Worm (Caenorhabditis elegans) whole organism, late embryonic: ENCODE results near the gene evl-20.
A peak's percentile ranks its signal among the peaks of the same experiment; 100 is the strongest.

Experiments used
- C08G9.2 ChIP-seq: sonication (generic microtip); optimal IDR thresholded peaks from 2 replicates; lab custom pipeline; 2016; ENCODE audit warnings: mild to moderate bottlenecking, missing genetic modification characterization, moderate library complexity, missing compliant biosample characterization
- C38D4.7 ChIP-seq: fragments of 200-800 bp; sonication (Bioruptor generic); optimal IDR thresholded peaks from 2 replicates; lab custom pipeline; 2018; ENCODE audit warnings: mild to moderate bottlenecking, missing genetic modification characterization, moderate library complexity, missing compliant biosample characterization
- K09A11.1 ChIP-seq: sonication (generic microtip); optimal IDR thresholded peaks from 2 replicates; lab custom pipeline; 2017; ENCODE audit warnings: antibody characterized with exemption, mild to moderate bottlenecking, missing genetic modification characterization, missing compliant biosample characterization; ENCODE audit not compliant: insufficient read depth
- ahr-1 ChIP-seq: sonication (generic microtip); optimal IDR thresholded peaks from 2 replicates; lab custom pipeline; 2016; ENCODE audit warnings: missing genetic modification characterization, missing compliant biosample characterization
- ceh-14 ChIP-seq: sonication (generic microtip); optimal IDR thresholded peaks from 2 replicates; lab custom pipeline; 2016; ENCODE audit warnings: missing genotype, missing genetic modification characterization, missing compliant biosample characterization
- ceh-19 ChIP-seq: fragments of 200-800 bp; sonication (Bioruptor generic); optimal IDR thresholded peaks from 2 replicates; lab custom pipeline; 2018; ENCODE audit warnings: mild to moderate bottlenecking, missing genetic modification characterization, missing compliant biosample characterization
- ceh-2 ChIP-seq: sonication (generic microtip); optimal IDR thresholded peaks from 2 replicates; lab custom pipeline; 2016; ENCODE audit warnings: missing genotype, missing genetic modification characterization, missing compliant biosample characterization
- ceh-22 ChIP-seq: sonication (generic microtip); optimal IDR thresholded peaks from 2 replicates; lab custom pipeline; 2017; ENCODE audit warnings: missing biosample characterization, missing genetic modification characterization
- ceh-31 ChIP-seq: sonication (generic microtip); optimal IDR thresholded peaks from 2 replicates; lab custom pipeline; 2016; ENCODE audit warnings: missing genetic modification characterization, missing compliant biosample characterization
- ceh-34 ChIP-seq: sonication (generic microtip); optimal IDR thresholded peaks from 2 replicates; lab custom pipeline; 2016; ENCODE audit warnings: mild to moderate bottlenecking, missing genetic modification characterization, missing compliant biosample characterization
- ceh-45 ChIP-seq: fragments of 200-800 bp; sonication (Bioruptor generic); IDR thresholded peaks from 2 replicates; pipeline ENCODE4 v1.3.6; 2022; ENCODE audit warnings: missing genetic modification reagents, missing genetic modification characterization, missing compliant biosample characterization
- ceh-6 ChIP-seq: fragments of 200-800 bp; sonication (Bioruptor generic); optimal IDR thresholded peaks from 2 replicates; lab custom pipeline; 2018; ENCODE audit warnings: mild to moderate bottlenecking, missing genetic modification characterization, missing compliant biosample characterization
- ceh-9 ChIP-seq: sonication (generic microtip); optimal IDR thresholded peaks from 2 replicates; lab custom pipeline; 2016; ENCODE audit warnings: mild to moderate bottlenecking, missing genetic modification characterization, inconsistent platforms, missing compliant biosample characterization
- che-1 ChIP-seq: sonication (generic microtip); optimal IDR thresholded peaks from 2 replicates; lab custom pipeline; 2016; ENCODE audit warnings: mild to moderate bottlenecking, missing genetic modification characterization, missing compliant biosample characterization
- dve-1 ChIP-seq: sonication (generic microtip); optimal IDR thresholded peaks from 2 replicates; lab custom pipeline; 2017; ENCODE audit warnings: antibody characterized with exemption, mild to moderate bottlenecking, missing genetic modification characterization, missing compliant biosample characterization
- elt-2 ChIP-seq: sonication (generic microtip); optimal IDR thresholded peaks from 2 replicates; lab custom pipeline; 2016; ENCODE audit warnings: missing genetic modification reagents, missing genetic modification characterization, missing compliant biosample characterization
- ets-4 ChIP-seq: sonication (generic microtip); optimal IDR thresholded peaks from 2 replicates; lab custom pipeline; 2016; ENCODE audit warnings: missing genetic modification characterization, missing compliant biosample characterization
- eyg-1 ChIP-seq: sonication (generic microtip); optimal IDR thresholded peaks from 2 replicates; lab custom pipeline; 2016; ENCODE audit warnings: missing genotype, missing genetic modification characterization, missing compliant biosample characterization
- fax-1 ChIP-seq: sonication (generic microtip); optimal IDR thresholded peaks from 2 replicates; lab custom pipeline; 2016; ENCODE audit warnings: missing genotype, missing genetic modification characterization, missing compliant biosample characterization
- fkh-10 ChIP-seq: fragments of 150-350 bp; optimal IDR thresholded peaks from 2 replicates; lab custom pipeline; 2014; ENCODE audit warnings: missing biosample characterization, missing genetic modification reagents, missing genetic modification characterization
- gmeb-2 ChIP-seq: sonication (generic microtip); optimal IDR thresholded peaks from 2 replicates; lab custom pipeline; 2016; ENCODE audit warnings: missing genetic modification characterization, inconsistent platforms, missing compliant biosample characterization
- hlh-13 ChIP-seq: fragments of 200-800 bp; sonication (Bioruptor generic); optimal IDR thresholded peaks from 2 replicates; lab custom pipeline; 2018; ENCODE audit warnings: mild to moderate bottlenecking, missing genetic modification characterization, missing compliant biosample characterization
- hlh-30 ChIP-seq: sonication (generic microtip); optimal IDR thresholded peaks from 2 replicates; lab custom pipeline; 2017; ENCODE audit warnings: antibody characterized with exemption, missing genetic modification characterization, missing compliant biosample characterization; ENCODE audit not compliant: insufficient read depth
- hlh-6 ChIP-seq: sonication (generic microtip); optimal IDR thresholded peaks from 2 replicates; lab custom pipeline; 2016; ENCODE audit warnings: missing genotype, missing genetic modification characterization, missing compliant biosample characterization
- hlh-8 ChIP-seq: sonication (generic microtip); optimal IDR thresholded peaks from 2 replicates; lab custom pipeline; 2016; ENCODE audit warnings: missing genotype, missing genetic modification characterization, missing compliant biosample characterization
- lin-11 ChIP-seq: fragments of 200-800 bp; sonication (Bioruptor generic); optimal IDR thresholded peaks from 2 replicates; lab custom pipeline; 2018; ENCODE audit warnings: mild to moderate bottlenecking, missing genetic modification characterization, missing compliant biosample characterization
- madf-2 ChIP-seq: sonication (generic microtip); optimal IDR thresholded peaks from 2 replicates; lab custom pipeline; 2017; ENCODE audit warnings: missing genetic modification characterization, missing compliant biosample characterization
- mec-3 ChIP-seq: sonication (generic microtip); optimal IDR thresholded peaks from 2 replicates; lab custom pipeline; 2016; ENCODE audit warnings: borderline replicate concordance, missing genetic modification characterization, missing compliant biosample characterization
- nfya-1 ChIP-seq: sonication (generic microtip); optimal IDR thresholded peaks from 2 replicates; lab custom pipeline; 2017; ENCODE audit warnings: missing genetic modification characterization, mild to moderate bottlenecking, missing compliant biosample characterization, antibody characterized with exemption, moderate library complexity
- nhr-11 ChIP-seq: fragments of 150-350 bp; optimal IDR thresholded peaks from 2 replicates; lab custom pipeline; 2014; ENCODE audit warnings: missing biosample characterization, missing genetic modification characterization
- nhr-232 ChIP-seq: sonication (generic microtip); optimal IDR thresholded peaks from 2 replicates; lab custom pipeline; 2016; ENCODE audit warnings: missing genetic modification characterization, missing compliant biosample characterization
- odd-2 ChIP-seq: sonication (generic microtip); optimal IDR thresholded peaks from 2 replicates; lab custom pipeline; 2017; ENCODE audit warnings: antibody characterized with exemption, mild to moderate bottlenecking, missing genetic modification characterization, missing compliant biosample characterization
- pat-9 ChIP-seq: fragments of 200-800 bp; sonication (Bioruptor generic); optimal IDR thresholded peaks from 2 replicates; lab custom pipeline; 2018; ENCODE audit warnings: mild to moderate bottlenecking, missing genetic modification characterization, moderate library complexity, missing compliant biosample characterization
- pax-1 ChIP-seq: fragments of 150-350 bp; optimal IDR thresholded peaks from 2 replicates; lab custom pipeline; 2014; ENCODE audit warnings: missing biosample characterization, missing genetic modification characterization
- pha-2 ChIP-seq: sonication (generic microtip); optimal IDR thresholded peaks from 2 replicates; lab custom pipeline; 2017; ENCODE audit warnings: mild to moderate bottlenecking, missing genetic modification characterization, missing compliant biosample characterization
- pha-4 ChIP-seq: fragments of 150-350 bp; optimal IDR thresholded peaks from 2 replicates; lab custom pipeline; 2018; ENCODE audit warnings: missing biosample characterization, missing genetic modification reagents, missing genetic modification characterization
- pqm-1 ChIP-seq: sonication (generic microtip); optimal IDR thresholded peaks from 2 replicates; lab custom pipeline; 2016; ENCODE audit warnings: missing genetic modification characterization, missing compliant biosample characterization
- sox-2 ChIP-seq: fragments of 200-800 bp; sonication (Bioruptor generic); IDR thresholded peaks from 2 replicates; pipeline ENCODE4 v1.3.6; 2022; ENCODE audit warnings: missing genetic modification reagents, missing genetic modification characterization, missing compliant biosample characterization
- sox-4 ChIP-seq: sonication (generic microtip); optimal IDR thresholded peaks from 2 replicates; lab custom pipeline; 2017; ENCODE audit warnings: mild to moderate bottlenecking, missing genetic modification characterization, inconsistent platforms, missing compliant biosample characterization
- tbx-2 ChIP-seq: sonication (generic microtip); optimal IDR thresholded peaks from 2 replicates; lab custom pipeline; 2016; ENCODE audit warnings: missing genetic modification characterization, missing compliant biosample characterization
- tbx-7 ChIP-seq: sonication (generic microtip); optimal IDR thresholded peaks from 2 replicates; lab custom pipeline; 2016; ENCODE audit warnings: missing genotype, missing genetic modification characterization, missing compliant biosample characterization
- ttx-3 ChIP-seq: sonication (generic microtip); optimal IDR thresholded peaks from 2 replicates; lab custom pipeline; 2016; ENCODE audit warnings: missing genetic modification reagents, missing genetic modification characterization, missing compliant biosample characterization
- unc-3 ChIP-seq, 2 experiments: fragments of 200-800 bp in 1 of 2; sonication (Bioruptor generic) in 1 of 2; sonication (generic microtip) in 1 of 2; conservative IDR thresholded peaks in 1 of 2; optimal IDR thresholded peaks in 1 of 2; 2 replicates each; pipeline versions ENCODE4 v1.3.6 to Lab custom; 2016 to 2022; ENCODE audit warnings: missing compliant biosample characterization in 2 of 2, missing genetic modification characterization in 2 of 2, missing genetic modification reagents in 1 of 2
- unc-86 ChIP-seq: sonication (generic microtip); optimal IDR thresholded peaks from 2 replicates; lab custom pipeline; 2016; ENCODE audit warnings: missing genetic modification characterization, missing compliant biosample characterization

Gene evl-20

DNA sequence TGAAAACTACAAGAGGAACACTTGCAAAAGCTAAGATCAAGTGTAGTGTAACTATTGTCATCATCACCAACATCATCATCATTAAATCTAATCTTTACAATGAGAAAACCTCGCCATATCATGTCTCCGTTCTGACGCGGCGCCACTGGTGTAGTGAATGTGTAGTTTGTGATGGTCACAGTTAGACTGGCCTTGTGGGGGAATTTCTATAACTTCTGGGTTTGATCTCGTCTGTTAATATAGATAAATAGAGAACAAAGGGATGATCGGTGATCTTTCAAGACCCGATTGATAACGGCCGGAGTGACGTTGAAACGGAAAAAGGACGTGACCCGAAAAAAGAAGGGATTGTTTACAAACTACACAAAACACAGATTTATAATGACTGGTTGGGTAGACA is 3.3 kb upstream of the evl-20 start:
- TF ChIP-seq tbx-7 (tag; lab: Kevin White, UChicago) (no peak), nhr-232 (no peak), ceh-19 (GFP tag; lab: Kevin White, UChicago) (no peak), gmeb-2 (no peak), eyg-1 (tag; lab: Kevin White, UChicago) (no peak), C38D4.7 (no peak), dve-1 (no peak), madf-2 (tag; lab: Kevin White, UChicago) (no peak), nhr-11 (no peak), ceh-22 (tag; lab: Kevin White, UChicago) (no peak), hlh-6 (no peak), ceh-2 (tag; lab: Kevin White, UChicago) (no peak), pat-9 (tag; lab: Kevin White, UChicago) (no peak), fkh-10 (GFP tag; lab: Kevin White, UChicago) (no peak), mec-3 (tag; lab: Kevin White, UChicago) (no peak)

DNA sequence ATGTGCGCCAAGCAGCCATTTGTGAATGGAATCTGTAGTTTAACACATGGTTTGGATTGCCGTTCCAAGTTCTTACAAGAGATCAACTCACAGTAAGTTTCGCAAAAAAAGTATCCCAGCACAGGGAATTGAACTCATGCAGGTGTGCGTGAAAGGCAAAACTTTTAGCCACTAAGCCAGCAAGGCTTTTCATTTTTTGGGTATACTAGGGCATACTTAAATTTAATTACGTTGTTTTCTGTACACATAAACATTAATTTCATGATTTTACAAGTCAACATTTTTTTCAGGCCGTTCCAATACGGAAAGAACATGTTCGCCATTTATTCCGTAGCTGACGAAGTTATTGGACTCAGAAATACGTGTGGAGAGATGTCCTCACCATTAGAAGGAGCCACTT is 2.6 kb upstream of the evl-20 start:
- TF ChIP-seq ceh-14 (tag; lab: Kevin White, UChicago): no peak
- TF ChIP-seq ahr-1 (tag; lab: Kevin White, UChicago): no peak
- TF ChIP-seq ets-4 (tag; lab: Kevin White, UChicago): no peak
- TF ChIP-seq fax-1 (tag; lab: Kevin White, UChicago): no peak
- TF ChIP-seq ceh-22 (tag; lab: Kevin White, UChicago): no peak
- no peak for TF ChIP-seq ttx-3 (tag; lab: Kevin White, UChicago)
- no peak for TF ChIP-seq ceh-31
- TF ChIP-seq ceh-9 (tag; lab: Kevin White, UChicago): no peak
- TF ChIP-seq che-1: no peak
- TF ChIP-seq sox-4 (tag; lab: Kevin White, UChicago): no peak
- TF ChIP-seq K09A11.1: no peak
- TF ChIP-seq odd-2: no peak
- TF ChIP-seq C38D4.7: no peak
- no peak for TF ChIP-seq madf-2 (tag; lab: Kevin White, UChicago)
- no peak for TF ChIP-seq hlh-30 (tag; lab: Kevin White, UChicago)
- no peak for TF ChIP-seq pha-2 (tag; lab: Kevin White, UChicago)
- TF ChIP-seq C08G9.2: no peak
- TF ChIP-seq, all 69 proteins: peak for 0

DNA sequence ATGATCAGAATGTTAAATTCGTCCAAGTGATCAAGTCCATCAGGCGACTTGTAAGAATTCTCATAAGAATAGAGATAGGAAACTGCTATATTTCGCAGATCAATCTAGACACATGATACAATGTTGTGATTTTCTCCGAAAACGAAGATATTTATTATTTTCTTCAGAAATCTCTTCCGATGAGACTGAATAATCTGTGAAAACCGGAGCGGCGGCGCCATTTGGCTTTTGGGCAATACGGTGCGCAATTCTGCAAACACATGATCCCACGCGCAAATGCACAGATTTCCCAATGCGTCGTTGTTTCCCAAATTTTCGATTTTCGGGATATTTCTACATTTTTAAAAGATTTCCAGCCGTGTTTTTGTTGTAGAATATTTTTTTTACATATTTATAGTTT is 1.9 kb upstream of the evl-20 start:
- TF ChIP-seq elt-2 (tag; lab: Kevin White, UChicago): peak; percentile 25
- TF ChIP-seq pat-9 (tag; lab: Kevin White, UChicago): no peak
- TF ChIP-seq dve-1: peak; percentile 35
- TF ChIP-seq unc-86: peak; percentile 14
- TF ChIP-seq eyg-1 (tag; lab: Kevin White, UChicago): no peak
- no peak for TF ChIP-seq sox-2 (GFP tag; lab: Robert Waterston, UW)
- TF ChIP-seq nfya-1 (tag; lab: Kevin White, UChicago): peak; percentile 28
- TF ChIP-seq unc-3 (GFP tag; conservative IDR thresholded peaks at IDR 0.05; lab: Robert Waterston, UW): no peak
- peak; percentile 10 for TF ChIP-seq unc-3 (tag; optimal IDR thresholded peaks at IDR 0.05; lab: Kevin White, UChicago)
- peak; percentile 14 for TF ChIP-seq tbx-2 (tag; lab: Kevin White, UChicago)
- TF ChIP-seq pha-4 (tag; lab: Kevin White, UChicago): no peak

DNA sequence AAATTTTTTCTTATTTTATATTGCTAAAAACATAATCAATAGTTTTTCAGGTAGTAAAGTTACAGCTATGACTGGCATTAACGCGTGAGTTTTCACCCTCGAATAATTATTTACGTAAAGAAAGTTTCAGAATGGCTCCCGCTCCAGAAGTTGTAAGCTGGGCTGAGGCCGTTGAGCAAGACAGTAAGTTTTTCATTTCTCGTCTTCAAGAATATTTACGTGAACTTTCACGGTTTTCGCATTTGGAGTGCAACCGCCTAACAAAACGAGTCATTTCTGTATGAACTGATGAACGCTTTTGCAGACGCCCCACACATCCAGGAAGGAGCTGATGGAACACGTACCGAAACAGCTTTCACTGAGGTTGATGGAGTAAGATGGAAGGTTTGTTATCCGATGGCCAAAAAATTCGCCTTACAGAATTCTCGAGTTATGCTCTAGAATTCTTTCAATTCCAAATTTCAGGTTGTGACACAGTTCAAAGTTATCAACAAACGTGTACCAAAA is 1.3 kb upstream of the evl-20 start, which contains the start of gene eif-3.G:
eif-3.G (plus strand) TSS at position 51 of the 507 bp plus-strand sequence.
- TF ChIP-seq hlh-30 (tag; lab: Kevin White, UChicago) (no peak), unc-3 (GFP tag; conservative IDR thresholded peaks at IDR 0.05; lab: Robert Waterston, UW) (no peak), unc-3 (tag; optimal IDR thresholded peaks at IDR 0.05; lab: Kevin White, UChicago) (no peak), ceh-19 (GFP tag; lab: Kevin White, UChicago) (no peak), fkh-10 (GFP tag; lab: Kevin White, UChicago) (no peak), hlh-8 (no peak), ahr-1 (tag; lab: Kevin White, UChicago) (no peak), tbx-7 (tag; lab: Kevin White, UChicago) (no peak), pqm-1 (tag; lab: Kevin White, UChicago) (no peak), hlh-13 (GFP tag; lab: Kevin White, UChicago) (no peak), ceh-34 (tag; lab: Kevin White, UChicago) (no peak), lin-11 (no peak), pax-1 (tag; lab: Kevin White, UChicago) (no peak), ceh-6 (GFP tag; lab: Kevin White, UChicago) (no peak), ceh-2 (tag; lab: Kevin White, UChicago) (no peak), ceh-45 (no peak), eyg-1 (tag; lab: Kevin White, UChicago) (no peak)
- TF ChIP-seq, all 69 proteins: peak for 0
